Fruit fly (Drosophila melanogaster) whole organism, embryonic: Measurements from ENCODE around the gene CG1103.

Experiments
- Asciz ChIP-seq: fragments of 200-800 bp; sonication (Bioruptor generic); optimal IDR thresholded peaks from 2 replicates; lab custom pipeline; 2017; ENCODE audit warnings: missing biosample characterization, mild to moderate bottlenecking, missing genetic modification characterization, missing genetic modification reagents
- Bteb2 ChIP-seq: fragments of 200-800 bp; sonication (Bioruptor generic); optimal IDR thresholded peaks from 2 replicates; lab custom pipeline; 2016; ENCODE audit warnings: missing biosample characterization, missing genetic modification characterization
- CG10543 ChIP-seq: fragments of 200-800 bp; sonication (Bioruptor generic); optimal IDR thresholded peaks from 3 replicates; lab custom pipeline; 2017; ENCODE audit warnings: missing biosample characterization, mild to moderate bottlenecking, missing genetic modification characterization, moderate library complexity
- CG12744 ChIP-seq: fragments of 200-800 bp; sonication (Bioruptor generic); optimal IDR thresholded peaks from 2 replicates; lab custom pipeline; 2016; ENCODE audit warnings: missing biosample characterization, missing genetic modification characterization
- CG13894 ChIP-seq: fragments of 200-800 bp; sonication (Bioruptor generic); optimal IDR thresholded peaks from 3 replicates; lab custom pipeline; 2018; ENCODE audit warnings: missing biosample characterization, mild to moderate bottlenecking, missing genetic modification characterization, moderate library complexity
- CG14014 ChIP-seq: fragments of 200-800 bp; sonication (Bioruptor generic); IDR thresholded peaks from 2 replicates; pipeline ENCODE4 v1.3.6; 2022; ENCODE audit warnings: missing biosample characterization, missing genetic modification characterization
- CG14667 ChIP-seq: fragments of 200-800 bp; sonication (Bioruptor generic); IDR thresholded peaks from 2 replicates; pipeline ENCODE4 v1.3.6; 2022; ENCODE audit warnings: missing biosample characterization, missing genetic modification characterization
- CG18619 ChIP-seq: fragments of 200-800 bp; sonication (Bioruptor generic); optimal IDR thresholded peaks from 3 replicates; lab custom pipeline; 2017; ENCODE audit warnings: missing biosample characterization, mild to moderate bottlenecking, missing genetic modification characterization
- CG2678 ChIP-seq: fragments of 200-800 bp; sonication (Bioruptor generic); optimal IDR thresholded peaks from 3 replicates; lab custom pipeline; 2019; ENCODE audit warnings: missing biosample characterization, mild to moderate bottlenecking, missing genetic modification characterization, moderate library complexity
- CG30020 ChIP-seq: fragments of 200-800 bp; optimal IDR thresholded peaks from 2 replicates; lab custom pipeline; 2019; ENCODE audit warnings: missing biosample characterization, mild to moderate bottlenecking, missing genetic modification characterization, moderate library complexity
- CG3065 ChIP-seq: fragments of 200-800 bp; sonication (Bioruptor generic); optimal IDR thresholded peaks from 2 replicates; lab custom pipeline; 2016; ENCODE audit warnings: missing biosample characterization, missing genetic modification characterization
- CG31365 ChIP-seq: fragments of 200-800 bp; sonication (Bioruptor generic); optimal IDR thresholded peaks from 2 replicates; lab custom pipeline; 2018; ENCODE audit warnings: missing biosample characterization, mild to moderate bottlenecking, missing genetic modification characterization
- CG32532 ChIP-seq: fragments of 200-800 bp; sonication (Bioruptor generic); IDR thresholded peaks from 2 replicates; pipeline ENCODE4 v1.3.6; 2022; ENCODE audit warnings: missing biosample characterization, missing genetic modification characterization
- CG34224 ChIP-seq: fragments of 200-800 bp; sonication (Bioruptor generic); IDR thresholded peaks from 3 replicates; pipeline ENCODE4 v1.3.6; 2022; ENCODE audit warnings: missing biosample characterization, missing genetic modification characterization; ENCODE audit not compliant: partially characterized antibody
- CG42726 ChIP-seq: fragments of 200-800 bp; sonication (Bioruptor generic); IDR thresholded peaks from 2 replicates; pipeline ENCODE4 v1.3.6; 2022; ENCODE audit warnings: missing biosample characterization, missing genetic modification characterization; ENCODE audit not compliant: partially characterized antibody
- CG6791 ChIP-seq: fragments of 200-800 bp; sonication (Bioruptor generic); IDR thresholded peaks from 3 replicates; pipeline ENCODE4 v1.3.6; 2022; ENCODE audit warnings: missing biosample characterization, missing genetic modification characterization; ENCODE audit not compliant: partially characterized antibody
- CG7963 ChIP-seq: fragments of 200-800 bp; sonication (Bioruptor generic); IDR thresholded peaks from 3 replicates; pipeline ENCODE4 v1.3.6; 2022; ENCODE audit warnings: missing biosample characterization, missing genetic modification characterization; ENCODE audit not compliant: partially characterized antibody
- CG8924 ChIP-seq: fragments of 200-800 bp; optimal IDR thresholded peaks from 3 replicates; lab custom pipeline; 2019; ENCODE audit warnings: missing biosample characterization, mild to moderate bottlenecking, missing genetic modification characterization, moderate library complexity
- CG9932 ChIP-seq: fragments of 200-800 bp; sonication (Bioruptor generic); IDR thresholded peaks from 2 replicates; pipeline ENCODE4 v1.3.6; 2022; ENCODE audit warnings: missing biosample characterization, missing genetic modification characterization
- Camta ChIP-seq: fragments of 200-800 bp; sonication (Bioruptor generic); optimal IDR thresholded peaks from 2 replicates; lab custom pipeline; 2016; ENCODE audit warnings: missing biosample characterization, missing genetic modification characterization
- Dp ChIP-seq: fragments of 200-800 bp; sonication (Bioruptor generic); optimal IDR thresholded peaks from 2 replicates; lab custom pipeline; 2018; ENCODE audit warnings: missing biosample characterization, mild to moderate bottlenecking, missing genetic modification characterization, moderate library complexity
- Ets65A ChIP-seq: fragments of 200-800 bp; sonication (Bioruptor generic); peaks from one replicate; lab custom pipeline; 2016; ENCODE audit warnings: missing biosample characterization, missing genetic modification characterization
- Fer1 ChIP-seq: fragments of 200-800 bp; sonication (Bioruptor generic); optimal IDR thresholded peaks from 2 replicates; lab custom pipeline; 2017; ENCODE audit warnings: missing biosample characterization, mild to moderate bottlenecking, missing genetic modification characterization
- MESR4 ChIP-seq: fragments of 200-800 bp; sonication (Bioruptor generic); optimal IDR thresholded peaks from 2 replicates; lab custom pipeline; 2018; ENCODE audit warnings: missing biosample characterization, mild to moderate bottlenecking, missing genetic modification characterization, moderate library complexity
- MTF-1 ChIP-seq: fragments of 200-800 bp; sonication (Bioruptor generic); optimal IDR thresholded peaks from 2 replicates; lab custom pipeline; 2018; ENCODE audit warnings: missing biosample characterization, mild to moderate bottlenecking, missing genetic modification characterization, borderline replicate concordance
- Myb ChIP-seq: fragments of 200-800 bp; sonication (Bioruptor generic); optimal IDR thresholded peaks from 2 replicates; lab custom pipeline; 2016; ENCODE audit warnings: missing biosample characterization, missing genetic modification characterization
- Pdp1 ChIP-seq, 2 experiments: fragments of 200-800 bp; sonication (Bioruptor generic); optimal IDR thresholded peaks; 3 replicates each; lab custom pipeline; 2016; ENCODE audit warnings: missing biosample characterization in 2 of 2, missing genetic modification characterization in 2 of 2, mild to moderate bottlenecking in 1 of 2, moderate library complexity in 1 of 2
- bab2 ChIP-seq: fragments of 200-800 bp; sonication (Bioruptor generic); optimal IDR thresholded peaks from 2 replicates; lab custom pipeline; 2016; ENCODE audit warnings: missing biosample characterization, missing genetic modification characterization
- dysf ChIP-seq: fragments of 200-800 bp; sonication (Bioruptor generic); IDR thresholded peaks from 3 replicates; pipeline ENCODE4 v1.3.6; 2022; ENCODE audit warnings: missing biosample characterization, missing genetic modification characterization
- gem ChIP-seq: fragments of 200-800 bp; sonication (Bioruptor generic); optimal IDR thresholded peaks from 2 replicates; lab custom pipeline; 2019; ENCODE audit warnings: missing biosample characterization, mild to moderate bottlenecking, missing genetic modification characterization, moderate library complexity
- her ChIP-seq: fragments of 200-800 bp; sonication (Bioruptor generic); optimal IDR thresholded peaks from 2 replicates; lab custom pipeline; 2016; ENCODE audit warnings: missing biosample characterization, missing genetic modification characterization
- mld ChIP-seq: fragments of 200-800 bp; sonication (Bioruptor generic); IDR thresholded peaks from 3 replicates; pipeline ENCODE4 v1.3.6; 2022; ENCODE audit warnings: missing biosample characterization, missing genetic modification characterization; ENCODE audit not compliant: partially characterized antibody
- nmo ChIP-seq: fragments of 200-800 bp; sonication (Bioruptor generic); optimal IDR thresholded peaks from 2 replicates; lab custom pipeline; 2018; ENCODE audit warnings: missing biosample characterization, mild to moderate bottlenecking, missing genetic modification characterization, moderate library complexity
- peb ChIP-seq: fragments of 200-800 bp; sonication (Bioruptor generic); IDR thresholded peaks from 2 replicates; pipeline ENCODE4 v1.3.6; 2022; ENCODE audit warnings: missing biosample characterization, missing genetic modification characterization
- pzg ChIP-seq: fragments of 200-800 bp; sonication (Bioruptor generic); optimal IDR thresholded peaks from 3 replicates; lab custom pipeline; 2018; ENCODE audit warnings: missing biosample characterization, mild to moderate bottlenecking, missing genetic modification characterization, moderate library complexity
- scrt ChIP-seq: fragments of 200-800 bp; sonication (Bioruptor generic); optimal IDR thresholded peaks from 2 replicates; lab custom pipeline; 2018; ENCODE audit warnings: missing biosample characterization, mild to moderate bottlenecking, missing genetic modification characterization, moderate library complexity
- sens-2 ChIP-seq: fragments of 200-800 bp; sonication (Bioruptor generic); IDR thresholded peaks from 2 replicates; pipeline ENCODE4 v1.3.6; 2022; ENCODE audit warnings: missing biosample characterization, missing genetic modification characterization
- slou ChIP-seq: fragments of 200-800 bp; sonication (Bioruptor generic); optimal IDR thresholded peaks from 3 replicates; lab custom pipeline; 2016; ENCODE audit warnings: missing biosample characterization, missing genetic modification characterization
- sna ChIP-seq: fragments of 200-800 bp; sonication (Bioruptor generic); IDR thresholded peaks from 2 replicates; pipeline ENCODE4 v1.3.6; 2022; ENCODE audit warnings: missing biosample characterization, missing genetic modification characterization; ENCODE audit not compliant: partially characterized antibody
- sug ChIP-seq: fragments of 200-800 bp; optimal IDR thresholded peaks from 2 replicates; lab custom pipeline; 2019; ENCODE audit warnings: missing biosample characterization, mild to moderate bottlenecking, missing genetic modification characterization, moderate library complexity
- vvl ChIP-seq: fragments of 200-800 bp; sonication (Bioruptor generic); IDR thresholded peaks from 2 replicates; pipeline ENCODE4 v1.3.6; 2022; ENCODE audit warnings: missing biosample characterization, missing genetic modification characterization
- zen ChIP-seq: fragments of 200-800 bp; sonication (Bioruptor generic); optimal IDR thresholded peaks from 3 replicates; lab custom pipeline; 2018; ENCODE audit warnings: missing biosample characterization, mild to moderate bottlenecking, missing genetic modification characterization, moderate library complexity
- zf30C ChIP-seq: fragments of 200-800 bp; sonication (Bioruptor generic); optimal IDR thresholded peaks from 3 replicates; lab custom pipeline; 2018; ENCODE audit warnings: missing biosample characterization, mild to moderate bottlenecking, missing genetic modification characterization

CG1103 gene

DNA sequence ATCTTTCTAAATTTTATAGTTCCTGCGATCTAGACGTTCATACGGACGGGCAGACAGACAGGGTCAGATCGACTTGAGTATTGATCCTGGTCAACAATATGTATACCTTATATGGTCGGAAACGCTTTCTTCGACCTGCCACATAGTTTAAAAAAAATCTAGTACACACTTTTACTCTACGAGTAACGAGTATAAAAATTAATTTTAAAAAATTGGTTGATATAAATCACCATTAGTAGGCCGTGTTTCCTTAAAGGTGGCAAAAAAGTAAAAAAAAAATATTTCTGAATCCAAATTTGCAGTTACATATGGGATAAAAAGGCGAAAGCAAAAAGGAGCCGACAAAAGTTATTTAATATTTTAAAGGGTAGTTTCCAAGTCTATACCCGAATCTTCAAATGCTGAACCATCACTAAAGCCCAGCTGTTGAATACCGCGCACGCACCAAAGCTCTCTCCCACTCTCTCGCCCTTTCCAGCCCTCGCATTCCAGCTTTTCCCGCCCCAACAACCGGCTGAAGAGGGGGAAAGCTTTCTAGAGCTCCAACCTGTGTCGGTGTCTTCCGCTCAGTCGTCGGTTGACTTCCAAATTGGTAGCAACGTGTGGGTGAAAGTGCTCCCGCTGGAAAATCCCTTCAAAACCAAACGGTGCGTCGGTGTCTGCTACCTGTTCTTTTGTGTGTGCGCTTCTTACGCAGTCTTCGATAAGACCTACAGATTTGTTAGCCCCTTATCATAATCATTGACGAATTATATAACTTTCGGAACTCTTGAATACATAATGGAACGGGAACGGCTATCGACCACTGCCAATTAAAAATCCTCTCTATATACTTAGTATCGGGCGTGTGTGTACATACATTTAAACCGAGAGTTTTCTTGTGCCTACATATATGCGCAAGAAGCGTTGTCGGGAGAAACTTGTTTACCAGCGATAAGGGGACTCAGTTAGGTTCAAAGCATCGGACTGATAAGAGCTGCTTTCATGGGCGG is 41.1 kb downstream of the CG1103 start, which contains the start of gene Sfxn1-3 (continued):
- no peak for TF ChIP-seq mld
- TF ChIP-seq her = peak; percentile 51
- TF ChIP-seq sug (tag; lab: Kevin White, UChicago) = peak; percentile 72
- no peak for TF ChIP-seq Camta (GFP tag; lab: Kevin White, UChicago)
- no peak for TF ChIP-seq CG18619 (GFP tag; lab: Kevin White, UChicago)
- TF ChIP-seq CG8924 (tag; lab: Kevin White, UChicago) = peak; percentile 24

DNA sequence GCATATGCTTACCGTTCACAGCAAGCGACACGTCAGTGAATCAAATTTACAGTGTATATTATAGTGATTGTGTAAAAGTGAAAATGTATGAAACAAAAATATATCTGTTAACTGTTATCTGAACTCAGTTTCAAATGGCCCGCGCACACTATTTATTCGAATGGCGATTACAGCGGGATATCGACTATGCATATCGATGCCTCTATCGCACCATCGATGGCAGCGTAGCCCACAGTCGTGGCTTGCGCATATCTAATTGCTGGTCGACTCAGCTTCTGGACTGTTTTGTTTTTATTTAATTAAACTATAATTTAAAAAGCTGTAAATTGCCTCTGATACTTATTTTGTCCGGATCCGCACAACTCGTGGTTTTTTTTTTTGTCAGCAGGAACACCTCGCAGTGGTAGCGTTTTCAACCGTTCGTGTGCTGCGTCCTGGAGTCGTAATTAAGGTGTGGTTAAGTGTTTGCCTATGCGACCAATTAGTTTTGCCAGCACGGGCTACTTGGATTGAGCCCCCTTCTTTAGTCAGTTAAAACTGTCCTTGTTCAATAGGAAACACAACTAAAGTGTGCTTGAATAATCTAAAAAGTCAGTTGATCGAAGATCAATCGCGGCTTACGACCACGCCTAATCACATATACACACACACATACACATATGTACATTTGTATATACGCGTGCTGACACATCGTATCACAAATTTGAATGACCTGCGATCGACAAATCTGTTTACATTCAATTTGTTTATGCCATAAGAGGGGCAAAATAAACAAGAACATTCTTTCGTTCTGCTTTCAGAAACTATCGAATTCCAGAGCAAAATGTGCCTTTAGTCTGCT is 43.7 kb downstream of the CG1103 start, which contains the start of gene Cont:
Gene Cont, plus strand, starts transcription at position 228 of the 841 bp plus-strand sequence.
- peak; percentile 58 for TF ChIP-seq zen
- no peak for TF ChIP-seq zf30C (GFP tag; lab: Kevin White, UChicago)
- TF ChIP-seq peb (GFP tag; lab: Robert Waterston, UW) = no peak
- TF ChIP-seq Bteb2 (GFP tag; lab: Kevin White, UChicago) = no peak
- TF ChIP-seq gem (tag; lab: Kevin White, UChicago) = no peak
- no peak for TF ChIP-seq CG14667
- peak; percentile 97 for TF ChIP-seq CG6791 (GFP tag; lab: Robert Waterston, UW)
- TF ChIP-seq slou (GFP tag; lab: Kevin White, UChicago) = no peak
- peak; percentile 86 for TF ChIP-seq sna
- peak; percentile 97 for TF ChIP-seq Dp
- TF ChIP-seq Ets65A = no peak
- peak; percentile 61 for TF ChIP-seq CG30020
- TF ChIP-seq Asciz = no peak
- TF ChIP-seq dysf (GFP tag; lab: Robert Waterston, UW) = no peak
- no peak for TF ChIP-seq CG10543 (GFP tag; lab: Kevin White, UChicago)
- TF ChIP-seq mld = peak; percentile 82
- peak; percentile 82 for TF ChIP-seq pzg (GFP tag; lab: Kevin White, UChicago)
- TF ChIP-seq sens-2 (GFP tag; lab: Robert Waterston, UW) = no peak
- peak; percentile 30 for TF ChIP-seq Myb
- no peak for TF ChIP-seq CG14014 (GFP tag; lab: Robert Waterston, UW)
- TF ChIP-seq CG2678 (tag; lab: Kevin White, UChicago) = no peak
- TF ChIP-seq CG34224 (GFP tag; lab: Robert Waterston, UW) = peak; percentile 93
- no peak for TF ChIP-seq CG12744 (GFP tag; lab: Kevin White, UChicago)
- no peak for TF ChIP-seq Camta (GFP tag; lab: Kevin White, UChicago)
- TF ChIP-seq Fer1 (GFP tag; lab: Kevin White, UChicago) = peak; percentile 1
- TF ChIP-seq CG9932 (GFP tag; lab: Robert Waterston, UW) = peak; percentile 46; the same call in 1 of the 2 replicates
- peak; percentile 93 for TF ChIP-seq CG42726
- TF ChIP-seq nmo (GFP tag; lab: Kevin White, UChicago) = peak; percentile 30
- no peak for TF ChIP-seq vvl (GFP tag; lab: Robert Waterston, UW)
- TF ChIP-seq MESR4 (GFP tag; lab: Kevin White, UChicago) = peak; percentile 72
- TF ChIP-seq CG32532 (GFP tag; lab: Robert Waterston, UW) = peak; percentile 31; the same call in 1 of the 2 replicates
- TF ChIP-seq bab2 (GFP tag; lab: Kevin White, UChicago) = no peak
- peak in 1 of 2 experiments; percentile 14 for TF ChIP-seq Pdp1 (GFP tag; optimal IDR thresholded peaks at IDR 0.05; lab: Kevin White, UChicago)
- no peak for TF ChIP-seq scrt (GFP tag; lab: Kevin White, UChicago)
- no peak for TF ChIP-seq MTF-1
- TF ChIP-seq CG13894 (tag; lab: Kevin White, UChicago) = peak; percentile 14
- peak; percentile 94 for TF ChIP-seq CG7963
- no peak for TF ChIP-seq CG31365 (tag; lab: Kevin White, UChicago)
- peak; percentile 20 for TF ChIP-seq CG3065 (GFP tag; lab: Kevin White, UChicago)
